Fruit fly (Drosophila melanogaster) whole organism: ENCODE measurements around the gene CG12811.

ENCODE experiments used
- CG8478 ChIP-seq: fragments of >200 bp; optimal IDR thresholded peaks from 2 replicates; lab custom pipeline; 2018; ENCODE audit warnings: inconsistent platforms
- Dll ChIP-seq: fragments of >200 bp; optimal IDR thresholded peaks from 2 replicates; lab custom pipeline; 2017
- EcR ChIP-seq, 2 experiments: fragments of >200 bp; optimal IDR thresholded peaks; 2 replicates each; lab custom pipeline; 2017; ENCODE audit warnings: missing biosample characterization in 2 of 2, missing genetic modification characterization in 2 of 2, missing genetic modification reagents in 2 of 2
- pan ChIP-seq: fragments of >200 bp; optimal IDR thresholded peaks from 2 replicates; lab custom pipeline; 2017
- psq ChIP-seq: fragments of >200 bp; optimal IDR thresholded peaks from 2 replicates; lab custom pipeline; 2017
- usp ChIP-seq: fragments of >200 bp; optimal IDR thresholded peaks from 2 replicates; lab custom pipeline; 2017; ENCODE audit warnings: missing biosample characterization, missing genetic modification characterization, mixed read lengths

The CG12811 gene

DNA sequence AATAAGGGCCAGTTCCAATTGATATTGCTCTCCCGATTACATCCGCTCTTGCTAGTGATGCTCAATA, at the start of gene CG12811:
TSS of gene CG12811 (minus strand) at position 23 of the 67 bp plus-strand sequence.
- TF ChIP-seq psq (lab: Kevin White, UChicago) (no peak), EcR (GFP tag; optimal IDR thresholded peaks at IDR 0.05; lab: Kevin White, UChicago) (no peak), pan (lab: Kevin White, UChicago) (no peak), Dll (lab: Kevin White, UChicago) (no peak), usp (GFP tag; lab: Kevin White, UChicago) (no peak), CG8478 (no peak)

DNA sequence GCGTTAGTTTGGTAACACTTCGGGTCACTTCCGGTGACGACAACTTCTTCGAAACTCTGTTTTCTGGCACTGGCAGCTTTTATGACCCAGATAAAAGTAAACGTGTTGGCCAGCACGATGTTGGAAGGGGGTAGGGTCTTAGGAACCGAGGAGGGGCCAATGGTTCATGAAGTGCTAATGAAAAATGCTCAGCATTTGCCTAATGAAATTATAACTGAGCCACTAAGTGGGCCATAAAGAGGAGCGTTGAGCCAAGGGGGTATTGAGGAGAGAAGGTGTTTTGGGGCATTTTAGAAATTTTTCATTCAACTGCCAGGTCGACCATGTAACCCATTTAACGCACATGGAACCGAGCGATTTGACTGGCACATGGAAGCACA, 49.7 kb upstream of the CG12811 start:
- TF ChIP-seq Dll (lab: Kevin White, UChicago): no peak
- no peak for TF ChIP-seq usp (GFP tag; lab: Kevin White, UChicago)
- TF ChIP-seq EcR (GFP tag; optimal IDR thresholded peaks at IDR 0.05; lab: Kevin White, UChicago): no peak
- TF ChIP-seq pan (lab: Kevin White, UChicago): no peak
- TF ChIP-seq CG8478: no peak
- TF ChIP-seq psq (lab: Kevin White, UChicago): no peak

DNA sequence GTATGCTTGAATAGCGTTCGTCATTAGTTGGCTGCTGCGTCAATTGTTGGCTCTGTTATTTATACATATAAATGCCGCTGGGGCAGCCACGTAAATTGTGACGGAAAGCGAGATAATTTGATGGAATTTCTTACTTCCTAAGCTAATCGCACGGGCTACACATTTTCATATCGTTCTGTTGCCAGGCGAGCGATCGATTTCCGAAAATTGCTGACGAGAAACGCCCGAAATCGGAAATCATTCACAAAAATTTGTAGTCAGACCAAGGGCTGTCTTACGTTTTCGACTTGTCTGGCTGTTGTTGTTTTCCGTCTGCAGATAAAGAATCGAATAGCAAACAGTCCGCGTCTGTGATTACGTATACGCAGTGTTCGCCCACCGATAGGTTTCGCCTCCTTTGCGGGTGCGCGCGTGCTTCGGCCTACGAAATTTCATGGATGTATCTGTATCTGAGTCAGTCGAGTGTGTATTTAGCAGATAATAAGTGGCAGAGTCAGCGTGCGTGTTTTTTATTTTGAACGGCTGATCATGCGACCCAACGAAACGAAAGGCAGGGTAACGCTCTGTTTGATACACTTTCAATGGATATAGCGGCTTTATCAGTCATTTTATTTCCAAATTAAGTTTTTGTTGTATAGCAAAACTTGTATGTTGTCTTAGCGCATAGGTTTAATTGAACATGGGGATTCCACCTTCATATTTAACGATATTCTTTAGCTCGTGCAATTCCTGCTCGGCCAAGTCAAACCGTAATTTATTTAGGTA, 49.1 kb upstream of the CG12811 start:
- TF ChIP-seq pan (lab: Kevin White, UChicago) (no peak), psq (lab: Kevin White, UChicago) (no peak), usp (GFP tag; lab: Kevin White, UChicago) (no peak), Dll (lab: Kevin White, UChicago) (no peak), EcR (GFP tag; optimal IDR thresholded peaks at IDR 0.05; lab: Kevin White, UChicago) (no peak), CG8478 (no peak)

DNA sequence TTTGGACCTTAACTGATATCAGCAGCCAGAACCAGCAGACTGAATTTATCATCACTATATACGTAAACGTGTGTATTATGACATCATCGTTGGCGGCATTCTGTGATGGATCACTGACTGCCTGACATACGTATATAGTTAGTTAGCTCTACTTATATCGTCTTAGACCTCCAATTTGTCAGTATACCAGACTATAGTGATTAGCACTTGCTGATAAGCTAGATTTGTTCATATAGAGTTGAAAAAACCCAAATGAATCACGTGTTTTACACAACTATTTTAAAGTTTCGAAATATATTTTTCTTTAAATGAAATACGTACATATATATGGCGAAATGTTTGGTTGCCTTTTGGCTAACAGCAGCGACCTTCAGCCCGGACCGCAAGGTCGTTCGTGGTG, 47.2 kb upstream of the CG12811 start:
- TF ChIP-seq EcR (GFP tag; optimal IDR thresholded peaks at IDR 0.05; lab: Kevin White, UChicago) (no peak), usp (GFP tag; lab: Kevin White, UChicago) (no peak), psq (lab: Kevin White, UChicago) (no peak), pan (lab: Kevin White, UChicago) (no peak), Dll (lab: Kevin White, UChicago) (no peak), CG8478 (no peak)

DNA sequence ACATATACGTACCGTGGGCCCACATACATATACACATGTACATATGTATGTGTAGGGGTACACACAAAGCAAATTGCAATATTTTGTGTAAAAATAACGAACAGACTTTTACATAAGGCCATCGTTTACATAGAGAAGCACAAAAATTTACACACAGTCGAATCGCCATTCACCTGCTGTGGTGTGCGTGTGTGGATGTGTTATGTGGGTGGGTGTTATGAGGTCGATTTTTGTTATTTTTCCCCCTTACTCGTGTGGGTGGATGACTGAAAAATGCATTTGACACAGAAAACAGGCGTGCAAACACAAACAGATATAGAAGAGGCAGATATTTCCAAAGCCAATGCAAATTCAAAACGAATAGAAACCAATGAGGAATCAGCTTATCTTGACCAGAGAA, 46.5 kb upstream of the CG12811 start:
- no peak for TF ChIP-seq EcR (GFP tag; optimal IDR thresholded peaks at IDR 0.05; lab: Kevin White, UChicago)

DNA sequence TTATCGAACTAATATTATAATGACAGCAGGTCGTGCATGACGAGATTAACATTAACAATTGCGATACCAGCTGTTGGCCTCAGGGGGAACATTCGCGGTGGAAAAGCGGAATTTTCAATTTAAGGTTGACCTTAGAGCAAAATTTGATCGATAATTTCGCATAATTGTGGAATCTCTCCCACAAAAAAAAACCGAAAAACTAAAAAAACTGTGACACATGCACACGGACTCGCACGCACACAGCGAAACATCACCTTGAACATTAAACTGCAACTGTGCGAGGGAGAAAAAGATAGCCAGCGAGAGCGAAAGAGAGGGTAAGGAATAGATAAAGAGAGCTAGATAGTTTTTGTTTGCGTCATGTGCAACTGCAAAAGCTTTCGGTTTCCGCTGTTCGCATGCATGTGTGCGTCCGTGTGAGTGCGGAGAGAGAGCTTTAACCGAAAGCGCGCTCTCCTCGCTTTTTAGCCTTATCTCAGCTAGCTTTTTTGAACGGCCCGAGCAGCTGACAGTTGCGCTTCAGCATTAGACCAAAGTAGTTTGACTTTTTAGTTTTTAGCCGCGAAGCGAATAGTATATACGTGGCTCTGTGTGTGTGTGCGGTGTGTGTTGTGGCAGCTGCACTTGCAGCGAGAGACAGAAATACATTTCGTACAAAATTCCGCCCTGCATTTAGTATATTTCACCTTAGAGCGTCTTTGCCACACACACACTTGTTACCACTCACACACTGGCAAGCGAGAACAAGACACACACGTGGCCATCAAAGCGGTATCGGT, 44.8 kb upstream of the CG12811 start:
- TF ChIP-seq usp (GFP tag; lab: Kevin White, UChicago): no peak
- no peak for TF ChIP-seq Dll (lab: Kevin White, UChicago)
- no peak for TF ChIP-seq pan (lab: Kevin White, UChicago)

DNA sequence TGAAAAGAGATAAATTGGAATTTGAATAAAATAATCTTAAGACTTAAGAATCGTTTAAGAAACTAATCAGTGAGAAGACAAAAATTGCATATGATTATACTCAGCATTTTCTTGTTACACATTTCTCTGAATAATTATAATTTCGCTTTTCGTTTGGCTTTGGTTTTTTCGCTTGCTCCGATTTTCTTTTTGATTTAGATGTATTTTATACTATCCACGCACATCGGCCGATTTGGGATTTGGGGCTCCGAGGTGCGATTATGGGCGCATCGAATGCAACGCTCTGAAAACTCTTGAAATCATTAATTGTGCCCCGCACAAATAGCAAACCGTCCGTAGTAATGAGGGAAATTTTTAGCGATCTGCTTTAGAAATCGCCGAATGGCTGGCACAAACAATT, 42.9 kb upstream of the CG12811 start:
- no peak for TF ChIP-seq pan (lab: Kevin White, UChicago)
- TF ChIP-seq Dll (lab: Kevin White, UChicago): no peak
- no peak for TF ChIP-seq usp (GFP tag; lab: Kevin White, UChicago)
- no peak for TF ChIP-seq CG8478
- no peak for TF ChIP-seq EcR (GFP tag; optimal IDR thresholded peaks at IDR 0.05; lab: Kevin White, UChicago)
- TF ChIP-seq psq (lab: Kevin White, UChicago): no peak

DNA sequence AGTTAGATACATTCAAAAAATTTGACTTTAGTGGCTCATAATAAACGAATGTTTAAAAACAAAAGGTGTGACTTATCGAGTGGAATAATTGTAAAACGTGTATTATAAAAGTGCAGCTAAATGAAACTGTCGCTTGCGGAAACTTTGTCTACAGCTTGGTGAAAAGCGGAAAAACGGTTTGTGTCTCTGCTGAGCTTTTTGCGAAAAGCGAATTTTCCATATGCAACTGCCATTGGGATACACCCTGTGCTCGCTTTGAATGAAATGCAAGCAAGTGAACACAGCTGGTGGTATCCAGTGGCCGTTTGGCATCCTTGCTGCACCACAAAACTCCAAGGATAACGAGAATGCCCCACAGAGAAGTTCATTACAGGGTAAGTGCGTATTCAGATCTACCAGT, 42.3 kb upstream of the CG12811 start:
- TF ChIP-seq Dll (lab: Kevin White, UChicago) (no peak), pan (lab: Kevin White, UChicago) (no peak), usp (GFP tag; lab: Kevin White, UChicago) (no peak), psq (lab: Kevin White, UChicago) (no peak), CG8478 (no peak), EcR (GFP tag; optimal IDR thresholded peaks at IDR 0.05; lab: Kevin White, UChicago) (no peak)

DNA sequence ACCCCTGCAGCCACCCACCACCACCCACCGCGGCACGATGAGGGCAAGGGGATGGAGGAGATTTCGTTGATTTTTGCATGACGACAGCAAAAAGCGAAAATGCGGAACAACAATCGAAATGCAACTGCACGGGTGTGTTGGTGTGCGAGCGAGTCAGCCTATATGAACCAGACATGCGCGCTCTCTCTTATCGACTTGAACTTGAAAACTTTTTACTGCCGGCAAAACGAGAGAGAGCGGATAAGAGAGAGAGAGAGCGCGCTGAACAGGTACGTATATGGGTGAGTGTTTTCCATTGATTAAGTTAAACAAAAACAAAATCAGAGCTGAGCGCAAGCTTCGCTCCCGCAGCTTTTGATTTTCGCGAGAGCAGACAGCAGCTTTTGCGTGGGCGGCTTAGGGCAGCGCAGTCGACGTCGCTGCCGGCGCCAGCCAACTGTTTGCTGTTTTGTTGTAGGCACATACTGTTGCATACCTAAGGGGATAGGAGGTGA, 40.6 kb upstream of the CG12811 start:
- TF ChIP-seq usp (GFP tag; lab: Kevin White, UChicago) (no peak), CG8478 (peak; percentile 62), Dll (lab: Kevin White, UChicago) (peak; percentile 94)

DNA sequence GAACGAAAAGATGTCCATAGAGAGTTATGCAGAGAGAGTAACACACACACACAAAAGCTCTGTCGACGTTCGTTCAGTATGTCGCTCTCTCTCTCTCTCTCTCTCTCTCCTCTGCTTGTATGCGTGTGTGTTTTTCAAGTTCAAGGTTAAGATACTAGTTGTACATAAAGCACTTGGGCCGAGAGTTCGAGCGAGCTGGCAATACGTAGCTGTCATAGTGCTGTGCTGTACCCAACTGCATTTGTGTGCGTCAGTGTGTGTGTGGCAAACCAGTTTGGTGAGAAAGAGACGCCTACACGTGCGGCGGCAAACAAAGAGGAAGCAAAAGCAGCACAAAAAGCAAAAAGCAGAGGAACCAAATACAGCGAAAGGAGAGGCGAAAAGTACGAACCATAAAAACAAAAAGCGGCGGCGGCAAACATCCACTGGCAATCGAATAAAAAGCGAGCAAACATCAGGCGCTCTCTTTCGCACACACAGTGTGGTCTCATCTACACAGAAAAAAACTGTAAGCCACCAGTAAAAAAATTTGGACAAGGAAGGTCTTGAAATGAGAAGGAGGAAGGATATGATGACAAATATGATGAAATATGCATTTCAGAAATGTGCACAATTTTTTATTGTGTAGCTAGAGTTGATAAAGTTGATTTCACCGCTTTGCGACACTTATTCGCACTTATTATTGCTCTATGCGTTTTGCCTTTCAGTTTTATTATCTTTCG, 38.8 kb upstream of the CG12811 start:
- peak; percentile 37 for TF ChIP-seq Dll (lab: Kevin White, UChicago)
- TF ChIP-seq CG8478: peak; percentile 41
- no peak for TF ChIP-seq EcR (GFP tag; optimal IDR thresholded peaks at IDR 0.05; lab: Kevin White, UChicago)
- no peak for TF ChIP-seq psq (lab: Kevin White, UChicago)
- no peak for TF ChIP-seq pan (lab: Kevin White, UChicago)
- no peak for TF ChIP-seq usp (GFP tag; lab: Kevin White, UChicago)

DNA sequence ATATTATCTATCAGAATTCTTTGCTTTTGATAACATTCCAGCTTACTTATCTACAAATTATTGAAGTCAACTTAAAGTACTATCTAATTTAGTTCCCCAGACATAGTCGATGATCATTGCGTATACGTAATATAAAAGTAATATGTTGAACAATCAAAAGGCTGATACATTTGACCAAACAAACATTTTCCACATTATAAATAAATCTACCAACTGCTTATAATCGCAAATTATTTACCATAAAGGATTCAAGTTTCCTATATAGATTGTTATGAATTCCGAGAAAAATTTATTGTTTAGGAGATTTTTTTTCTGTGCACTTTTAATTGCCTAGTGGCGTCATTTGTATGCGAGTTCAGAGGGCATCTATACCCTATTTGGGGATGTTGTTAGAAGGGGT, 38.1 kb upstream of the CG12811 start:
- TF ChIP-seq CG8478 (no peak), pan (lab: Kevin White, UChicago) (no peak), psq (lab: Kevin White, UChicago) (no peak), EcR (GFP tag; optimal IDR thresholded peaks at IDR 0.05; lab: Kevin White, UChicago) (no peak), Dll (lab: Kevin White, UChicago) (no peak), usp (GFP tag; lab: Kevin White, UChicago) (no peak)

DNA sequence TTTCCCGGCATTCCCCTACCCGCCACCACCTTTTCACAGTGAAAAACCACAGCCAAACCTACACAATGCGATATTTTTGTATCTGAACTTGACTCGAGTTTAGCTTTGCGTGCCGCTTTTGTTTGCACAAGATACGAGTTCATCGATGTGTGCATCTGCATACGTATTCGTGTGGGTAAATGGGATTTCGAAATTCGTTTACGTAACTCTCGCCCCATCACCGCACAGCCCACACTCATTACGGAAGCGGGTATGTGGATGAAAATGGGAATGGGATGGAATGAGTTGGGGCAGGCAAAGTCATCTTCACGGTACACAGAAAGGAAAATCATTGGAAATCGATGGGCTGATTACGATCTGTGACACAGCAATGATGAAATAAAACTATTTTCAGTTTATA, 37.6 kb upstream of the CG12811 start:
- TF ChIP-seq Dll (lab: Kevin White, UChicago): no peak
- TF ChIP-seq EcR (GFP tag; optimal IDR thresholded peaks at IDR 0.05; lab: Kevin White, UChicago): no peak
- no peak for TF ChIP-seq CG8478
